Worm (Caenorhabditis elegans) whole organism, L4 larva: ENCODE data around the gene F31F6.3.

Source experiments
- F44E2.7 ChIP-seq: fragments of 200-800 bp; sonication (Bioruptor generic); IDR thresholded peaks from 2 replicates; pipeline ENCODE4 v2.1.2; 2022; ENCODE audit warnings: missing genetic modification characterization, missing compliant biosample characterization
- R02D3.7 ChIP-seq: fragments of 150-350 bp; sonication (generic microtip); optimal IDR thresholded peaks from 3 replicates; lab custom pipeline; 2014; ENCODE audit warnings: missing biosample characterization, missing genetic modification characterization
- Y75B8A.6 ChIP-seq: fragments of 200-800 bp; sonication (Bioruptor generic); IDR thresholded peaks from 2 replicates; pipeline ENCODE4 v1.3.6; 2022; ENCODE audit warnings: missing genetic modification reagents, missing genetic modification characterization, missing compliant biosample characterization
- aha-1 ChIP-seq: fragments of 150-350 bp; peaks from one replicate; lab custom pipeline; 2014; ENCODE audit warnings: missing biosample characterization, missing genetic modification characterization
- ama-1 ChIP-seq: fragments of 150-350 bp; optimal IDR thresholded peaks from 2 replicates; lab custom pipeline; 2014; ENCODE audit warnings: inconsistent platforms, mixed read lengths
- attf-4 ChIP-seq: sonication (generic microtip); optimal IDR thresholded peaks from 3 replicates; lab custom pipeline; 2017; ENCODE audit warnings: missing biosample characterization, missing genetic modification characterization
- ceh-20 ChIP-seq: fragments of 200-800 bp; sonication (Bioruptor generic); IDR thresholded peaks from 2 replicates; pipeline ENCODE4 v1.3.6; 2022; ENCODE audit warnings: missing genetic modification reagents, missing genetic modification characterization, missing compliant biosample characterization
- ceh-28 ChIP-seq: fragments of 150-350 bp; optimal IDR thresholded peaks from 2 replicates; lab custom pipeline; 2014; ENCODE audit warnings: missing biosample characterization, missing genetic modification reagents, missing genetic modification characterization
- ceh-32 ChIP-seq: sonication (generic microtip); optimal IDR thresholded peaks from 2 replicates; lab custom pipeline; 2016; ENCODE audit warnings: mild to moderate bottlenecking, missing genetic modification characterization, missing compliant biosample characterization; ENCODE audit not compliant: poor library complexity
- ceh-62 ChIP-seq: sonication (generic microtip); optimal IDR thresholded peaks from 2 replicates; lab custom pipeline; 2017; ENCODE audit warnings: missing biosample characterization, missing genetic modification characterization
- daf-16 ChIP-seq, 3 experiments: sonication (generic microtip); optimal IDR thresholded peaks; 2 replicates each; lab custom pipeline; 2016 to 2017; ENCODE audit warnings: missing genetic modification characterization in 3 of 3, missing genetic modification reagents in 3 of 3, mild to moderate bottlenecking in 2 of 3, missing compliant biosample characterization in 2 of 3, missing biosample characterization in 1 of 3, moderate library complexity in 1 of 3
- daf-8 ChIP-seq: fragments of 200-800 bp; sonication (Bioruptor generic); IDR thresholded peaks from 2 replicates; pipeline ENCODE4 v1.3.6; 2022; ENCODE audit warnings: missing genetic modification characterization, missing compliant biosample characterization
- dmd-6 ChIP-seq: fragments of 200-800 bp; sonication (Bioruptor generic); IDR thresholded peaks from 2 replicates; pipeline ENCODE4 v1.3.6; 2022; ENCODE audit warnings: missing genetic modification reagents, missing genetic modification characterization, missing compliant biosample characterization
- dmd-9 ChIP-seq: fragments of 200-800 bp; sonication (Bioruptor generic); IDR thresholded peaks from 2 replicates; pipeline ENCODE4 v1.3.6; 2022; ENCODE audit warnings: missing genetic modification reagents, missing genetic modification characterization, missing compliant biosample characterization
- hif-1 ChIP-seq, 2 experiments: sonication (generic microtip); optimal IDR thresholded peaks; 2 replicates each; lab custom pipeline; 2016 to 2017; ENCODE audit warnings: missing compliant biosample characterization in 2 of 2, missing genetic modification characterization in 2 of 2, missing genetic modification reagents in 2 of 2, missing genotype in 2 of 2, mild to moderate bottlenecking in 1 of 2
- hlh-30 ChIP-seq: sonication (generic microtip); optimal IDR thresholded peaks from 2 replicates; lab custom pipeline; 2017; ENCODE audit warnings: antibody characterized with exemption, mild to moderate bottlenecking, missing genetic modification characterization, missing compliant biosample characterization; ENCODE audit not compliant: insufficient read depth
- hmg-1.1 ChIP-seq: fragments of 200-800 bp; sonication (Bioruptor generic); IDR thresholded peaks from 2 replicates; pipeline ENCODE4 v1.3.6; 2022; ENCODE audit warnings: missing genetic modification reagents, missing genetic modification characterization, missing compliant biosample characterization
- jun-1 ChIP-seq: fragments of 150-350 bp; optimal IDR thresholded peaks from 2 replicates; lab custom pipeline; 2014; ENCODE audit warnings: missing biosample characterization, missing genetic modification reagents, missing genetic modification characterization
- lim-7 ChIP-seq: fragments of 200-800 bp; sonication (Bioruptor generic); IDR thresholded peaks from 2 replicates; pipeline ENCODE4 v1.3.6; 2022; ENCODE audit warnings: missing genetic modification characterization, missing compliant biosample characterization
- lin-1 ChIP-seq: fragments of 200-800 bp; sonication (Bioruptor generic); IDR thresholded peaks from 2 replicates; pipeline ENCODE4 v1.3.6; 2022; ENCODE audit warnings: missing genetic modification reagents, missing genetic modification characterization, missing compliant biosample characterization
- lin-13 ChIP-seq: fragments of 150-350 bp; optimal IDR thresholded peaks from 2 replicates; lab custom pipeline; 2014; ENCODE audit warnings: missing biosample characterization, missing genetic modification reagents, missing genetic modification characterization
- lin-15B ChIP-seq: fragments of 150-350 bp; sonication (generic microtip); optimal IDR thresholded peaks from 3 replicates; lab custom pipeline; 2014; ENCODE audit warnings: missing biosample characterization, missing genetic modification characterization
- lin-29 ChIP-seq: fragments of 200-800 bp; sonication (Bioruptor generic); IDR thresholded peaks from 2 replicates; pipeline ENCODE4 v1.3.6; 2022; ENCODE audit warnings: missing genetic modification reagents, missing genetic modification characterization, missing compliant biosample characterization
- lin-38 ChIP-seq: fragments of 200-800 bp; sonication (Bioruptor generic); IDR thresholded peaks from 2 replicates; pipeline ENCODE4 v1.3.6; 2022; ENCODE audit warnings: missing genetic modification reagents, missing genetic modification characterization, missing compliant biosample characterization
- mdt-29 ChIP-seq: fragments of 200-800 bp; sonication (Bioruptor generic); IDR thresholded peaks from 2 replicates; pipeline ENCODE4 v1.3.6; 2022; ENCODE audit warnings: missing genetic modification reagents, missing genetic modification characterization, missing compliant biosample characterization
- mxl-3 ChIP-seq: fragments of 200-800 bp; sonication (Bioruptor generic); optimal IDR thresholded peaks from 2 replicates; lab custom pipeline; 2018; ENCODE audit warnings: mild to moderate bottlenecking, missing genetic modification characterization, missing compliant biosample characterization
- nhr-102 ChIP-seq: sonication (generic microtip); optimal IDR thresholded peaks from 2 replicates; lab custom pipeline; 2016; ENCODE audit warnings: mild to moderate bottlenecking, missing genetic modification characterization, moderate library complexity, missing compliant biosample characterization
- nhr-237 ChIP-seq: sonication (generic microtip); optimal IDR thresholded peaks from 2 replicates; lab custom pipeline; 2017; ENCODE audit warnings: missing biosample characterization, missing genetic modification characterization
- nhr-6 ChIP-seq: fragments of 150-350 bp; optimal IDR thresholded peaks from 2 replicates; lab custom pipeline; 2014; ENCODE audit warnings: missing biosample characterization, missing genetic modification characterization
- pha-4 ChIP-seq, 2 experiments: fragments of 150-350 bp in 1 of 2; fragments of 200-800 bp in 1 of 2; sonication (Bioruptor generic) in 1 of 2; IDR thresholded peaks in 1 of 2; optimal IDR thresholded peaks in 1 of 2; 2 replicates each; pipeline versions ENCODE4 v1.3.6 to Lab custom; 2014 to 2022; ENCODE audit warnings: missing genetic modification characterization in 2 of 2, missing genetic modification reagents in 2 of 2, missing biosample characterization in 1 of 2, missing compliant biosample characterization in 1 of 2
- php-3 ChIP-seq: fragments of 200-800 bp; sonication (Bioruptor generic); IDR thresholded peaks from 2 replicates; pipeline ENCODE4 v1.3.6; 2022; ENCODE audit warnings: missing genetic modification reagents, missing genetic modification characterization, missing compliant biosample characterization
- snpc-1.2 ChIP-seq: fragments of 200-800 bp; sonication (Bioruptor generic); IDR thresholded peaks from 2 replicates; pipeline ENCODE4 v1.3.6; 2022; ENCODE audit warnings: missing genetic modification reagents, missing genetic modification characterization, missing compliant biosample characterization
- snpc-4 ChIP-seq: fragments of 150-350 bp; optimal IDR thresholded peaks from 2 replicates; lab custom pipeline; 2014; ENCODE audit warnings: missing biosample characterization, missing genetic modification characterization
- tag-97 ChIP-seq: fragments of 200-800 bp; sonication (Bioruptor generic); IDR thresholded peaks from 2 replicates; pipeline ENCODE4 v1.3.6; 2022; ENCODE audit warnings: missing genetic modification characterization, missing compliant biosample characterization
- tra-1 ChIP-seq: fragments of 200-800 bp; sonication (Bioruptor generic); IDR thresholded peaks from 2 replicates; pipeline ENCODE4 v1.3.6; 2022; ENCODE audit warnings: missing genetic modification reagents, missing genetic modification characterization, missing compliant biosample characterization
- unc-39 ChIP-seq: sonication (generic microtip); optimal IDR thresholded peaks from 2 replicates; lab custom pipeline; 2017; ENCODE audit warnings: missing biosample characterization, missing genetic modification characterization
- zag-1 ChIP-seq: fragments of 150-350 bp; optimal IDR thresholded peaks from 2 replicates; lab custom pipeline; 2014; ENCODE audit warnings: missing biosample characterization, missing genetic modification characterization
- zfp-3 ChIP-seq: fragments of 200-800 bp; sonication (Bioruptor generic); conservative IDR thresholded peaks from 2 replicates; pipeline ENCODE4 v1.3.6; 2022; ENCODE audit warnings: missing genetic modification reagents, missing genetic modification characterization, missing compliant biosample characterization
- ztf-7 ChIP-seq: fragments of 150-350 bp; optimal IDR thresholded peaks from 2 replicates; lab custom pipeline; 2014; ENCODE audit warnings: missing biosample characterization, missing genetic modification characterization

The F31F6.3 gene

DNA sequence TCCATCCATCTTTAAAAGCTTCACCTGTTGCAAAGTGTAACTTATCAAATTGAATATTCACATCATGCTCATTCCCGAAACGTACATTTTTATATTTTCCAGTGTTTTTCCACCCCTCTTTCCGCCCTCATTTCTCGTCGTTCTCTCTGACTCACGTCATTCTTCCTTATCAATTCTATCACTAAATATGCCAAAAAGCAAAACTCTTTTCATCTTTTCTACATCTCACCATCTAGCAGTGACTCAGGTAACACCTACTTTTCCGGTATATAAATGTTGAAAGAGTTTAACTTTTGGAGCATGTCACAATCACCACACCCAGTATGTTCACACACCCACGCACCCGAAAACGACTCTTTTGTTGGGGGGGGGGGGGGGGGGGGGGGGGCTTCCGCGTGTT, 28.2 kb downstream of the F31F6.3 start (continued):
- TF ChIP-seq Y75B8A.6 (GFP tag; lab: Robert Waterston, UW) = no peak
- TF ChIP-seq ceh-28 (tag; lab: Kevin White, UChicago) = no peak
- TF ChIP-seq tag-97 = no peak
- TF ChIP-seq hlh-30 (tag; lab: Kevin White, UChicago) = no peak
- no peak for TF ChIP-seq hmg-1.1 (GFP tag; lab: Robert Waterston, UW)
- TF ChIP-seq jun-1 (tag; lab: Kevin White, UChicago) = no peak
- TF ChIP-seq snpc-1.2 = no peak
- TF ChIP-seq ama-1 = no peak
- TF ChIP-seq nhr-102 (tag; lab: Kevin White, UChicago) = no peak
- no peak for TF ChIP-seq ceh-20
- TF ChIP-seq unc-39 (tag; lab: Kevin White, UChicago) = no peak
- TF ChIP-seq lin-29 (GFP tag; lab: Robert Waterston, UW) = no peak
- no peak for TF ChIP-seq zfp-3 (GFP tag; lab: Robert Waterston, UW)
- no peak for TF ChIP-seq daf-8 (GFP tag; lab: Robert Waterston, UW)
- TF ChIP-seq nhr-237 = no peak
- peak; percentile 70 for TF ChIP-seq dmd-6 (GFP tag; lab: Robert Waterston, UW)
- TF ChIP-seq lin-38 = no peak
- no peak for TF ChIP-seq lin-1 (GFP tag; lab: Robert Waterston, UW)
- no peak for TF ChIP-seq ceh-32 (tag; lab: Kevin White, UChicago)
- no peak for TF ChIP-seq F44E2.7 (GFP tag; lab: Robert Waterston, UW)
- no peak for TF ChIP-seq mdt-29 (GFP tag; lab: Robert Waterston, UW)
- TF ChIP-seq ztf-7 = no peak
- TF ChIP-seq dmd-9 (GFP tag; lab: Robert Waterston, UW) = no peak
- TF ChIP-seq daf-16 (GFP tag; optimal IDR thresholded peaks at IDR 0.05; lab: Kevin White, UChicago) = no peak
- peak; percentile 45 for TF ChIP-seq daf-16 (tag; optimal IDR thresholded peaks at IDR 0.05; lab: Kevin White, UChicago)
- TF ChIP-seq ceh-62 = no peak
- TF ChIP-seq zag-1 (tag; lab: Kevin White, UChicago) = no peak
- no peak for TF ChIP-seq lin-15B (tag; lab: Kevin White, UChicago)
- no peak for TF ChIP-seq tra-1
- TF ChIP-seq snpc-4 (tag; lab: Kevin White, UChicago) = no peak
- TF ChIP-seq lim-7 (GFP tag; lab: Robert Waterston, UW) = no peak
- no peak for TF ChIP-seq nhr-6
- no peak for TF ChIP-seq attf-4 (tag; lab: Kevin White, UChicago)
- no peak for TF ChIP-seq php-3 (GFP tag; lab: Robert Waterston, UW)
- TF ChIP-seq lin-13 (GFP tag; lab: Kevin White, UChicago) = no peak
- TF ChIP-seq mxl-3 (GFP tag; lab: Kevin White, UChicago) = no peak
- no peak for TF ChIP-seq R02D3.7
- TF ChIP-seq, all 104 proteins: peak for 8

ce11 chrX:14842846-14843369, 29.8 kb downstream of the F31F6.3 start:
- TF ChIP-seq aha-1 (tag; lab: Kevin White, UChicago) (peak; percentile 96), nhr-6 (no peak), hif-1 (tag; optimal IDR thresholded peaks at IDR 0.05; lab: Kevin White, UChicago) (no peak), daf-16 (GFP tag; optimal IDR thresholded peaks at IDR 0.05; lab: Kevin White, UChicago) (no peak), daf-16 (tag; optimal IDR thresholded peaks at IDR 0.05; lab: Kevin White, UChicago) (peak; percentile 15), pha-4 (GFP tag; IDR thresholded peaks at IDR 0.05; lab: Robert Waterston, UW) (no peak), pha-4 (tag; optimal IDR thresholded peaks at IDR 0.05; lab: Kevin White, UChicago) (peak; percentile 77)
- TF ChIP-seq, all 104 proteins: peak for 3
